Worm (Caenorhabditis elegans): ENCODE data around the gene mdt-15.
A peak's percentile ranks its signal among the peaks of the same experiment; 100 is the strongest.

The mdt-15 gene

ce11 chrIII:5806720-5807119 lies 26.8 kb downstream of the mdt-15 start, which contains the start of gene R12B2.2:
R12B2.2 (plus strand) TSS chrIII:5807020.
- TF ChIP-seq che-1 (tag; optimal IDR thresholded peaks at IDR 0.05) (no peak), ceh-48 (tag; optimal IDR thresholded peaks at IDR 0.05) (peak; percentile 1)

- no peak for TF ChIP-seq K09A11.1 (tag; optimal IDR thresholded peaks at IDR 0.05; ENCODE audit: insufficient read depth)
- no peak for TF ChIP-seq eyg-1 (tag; optimal IDR thresholded peaks at IDR 0.05)
- TF ChIP-seq pat-9 (tag; optimal IDR thresholded peaks at IDR 0.05): no peak
- no peak for TF ChIP-seq pqm-1 (tag; optimal IDR thresholded peaks at IDR 0.05)
Measured at ce11 chrIII:5805273-5805672, 28.3 kb downstream of the mdt-15 start, which contains the start of gene R12B2.3. R12B2.3 (plus strand) TSS chrIII:5805573.

ce11 chrIII:5802971-5803370 lies 30.6 kb downstream of the mdt-15 start, which contains the start of the genes polq-1 and him-10:
polq-1 (minus strand) TSS chrIII:5803160.
him-10 (plus strand) TSS chrIII:5803260.
- TF ChIP-seq ets-4 (tag; optimal IDR thresholded peaks at IDR 0.05) (peak; percentile 73), pat-9 (tag; optimal IDR thresholded peaks at IDR 0.05) (no peak), tbx-2 (tag; optimal IDR thresholded peaks at IDR 0.05) (peak; percentile 50), ref-2 (tag; optimal IDR thresholded peaks at IDR 0.05) (no peak), ceh-31 (tag; optimal IDR thresholded peaks at IDR 0.05) (peak; percentile 43), ceh-2 (tag; optimal IDR thresholded peaks at IDR 0.05) (peak; percentile 33), sox-2 (GFP tag; IDR thresholded peaks at IDR 0.05) (no peak), tbx-7 (tag; optimal IDR thresholded peaks at IDR 0.05) (peak; percentile 65), ahr-1 (tag; optimal IDR thresholded peaks at IDR 0.05) (no peak), unc-3 (GFP tag; conservative IDR thresholded peaks at IDR 0.05) (no peak), unc-3 (tag; optimal IDR thresholded peaks at IDR 0.05) (no peak), C08G9.2 (tag; optimal IDR thresholded peaks at IDR 0.05) (peak; percentile 55), hlh-30 (tag; optimal IDR thresholded peaks at IDR 0.05; ENCODE audit: insufficient read depth) (peak; percentile 57), zip-5 (tag; optimal IDR thresholded peaks at IDR 0.05) (peak; percentile 9), rnt-1 (tag; optimal IDR thresholded peaks at IDR 0.05) (peak; percentile 20), unc-55 (GFP tag; optimal IDR thresholded peaks at IDR 0.05) (no peak)

ce11 chrIII:5798747-5799146 lies 34.8 kb downstream of the mdt-15 start, which contains the start of gene ceh-10:
ceh-10 (plus strand) TSS chrIII:5799047.
- TF ChIP-seq elt-4 (tag; optimal IDR thresholded peaks at IDR 0.05): no peak
- TF ChIP-seq ama-1 (optimal IDR thresholded peaks at IDR 0.05): no peak
- TF ChIP-seq ceh-18 (tag; optimal IDR thresholded peaks at IDR 0.05): no peak
- TF ChIP-seq F13H6.1 (tag; optimal IDR thresholded peaks at IDR 0.05): no peak
- TF ChIP-seq fkh-6 (tag; optimal IDR thresholded peaks at IDR 0.05): no peak
- no peak for TF ChIP-seq nfya-1 (tag; optimal IDR thresholded peaks at IDR 0.05)
- no peak for TF ChIP-seq pha-4 (tag; optimal IDR thresholded peaks at IDR 0.05)
- TF ChIP-seq hlh-30 (tag; optimal IDR thresholded peaks at IDR 0.05; ENCODE audit: insufficient read depth): no peak
- TF ChIP-seq pax-1 (tag; optimal IDR thresholded peaks at IDR 0.05): no peak
- no peak for TF ChIP-seq C38D4.7 (GFP tag; optimal IDR thresholded peaks at IDR 0.05)

- no peak for TF ChIP-seq nfya-1 (tag; optimal IDR thresholded peaks at IDR 0.05)
- no peak for TF ChIP-seq ama-1 (optimal IDR thresholded peaks at IDR 0.05)
- no peak for TF ChIP-seq F13H6.1 (tag; optimal IDR thresholded peaks at IDR 0.05)
Measured at ce11 chrIII:5794982-5795381, 38.6 kb downstream of the mdt-15 start.

ce11 chrIII:5790550-5790949 lies 43.0 kb downstream of the mdt-15 start, which contains the start of gene rev-3:
rev-3 (minus strand) TSS chrIII:5790650.
- TF ChIP-seq syd-9 (tag; optimal IDR thresholded peaks at IDR 0.05): no peak
- no peak for TF ChIP-seq ceh-34 (tag; optimal IDR thresholded peaks at IDR 0.05)
- TF ChIP-seq ceh-48 (tag; optimal IDR thresholded peaks at IDR 0.05): no peak
- TF ChIP-seq hlh-8 (tag; optimal IDR thresholded peaks at IDR 0.05): no peak
- no peak for TF ChIP-seq C38D4.7 (GFP tag; optimal IDR thresholded peaks at IDR 0.05)
- no peak for TF ChIP-seq pag-3 (tag; optimal IDR thresholded peaks at IDR 0.05; ENCODE audit: borderline replicate concordance)
- no peak for TF ChIP-seq ceh-6 (GFP tag; optimal IDR thresholded peaks at IDR 0.05)
- TF ChIP-seq dmd-4 (tag; optimal IDR thresholded peaks at IDR 0.05; ENCODE audit: borderline replicate concordance): no peak
- TF ChIP-seq ceh-14 (tag; optimal IDR thresholded peaks at IDR 0.05): no peak
- TF ChIP-seq ceh-24 (tag; optimal IDR thresholded peaks at IDR 0.05): no peak
